Worm (Caenorhabditis elegans) whole organism, L4/young adult: Measurements from ENCODE around the gene Y43B11AR.1.

Experiments
- W03F9.2 ChIP-seq: fragments of 150-350 bp; optimal IDR thresholded peaks from 2 replicates; lab custom pipeline; 2014; ENCODE audit warnings: missing biosample characterization, missing genetic modification characterization
- dao-5 ChIP-seq: sonication (generic microtip); optimal IDR thresholded peaks from 2 replicates; lab custom pipeline; 2016; ENCODE audit warnings: missing genotype, missing genetic modification characterization, moderate library complexity, missing compliant biosample characterization
- him-1 ChIP-seq: sonication (generic microtip); optimal IDR thresholded peaks from 2 replicates; lab custom pipeline; 2016; ENCODE audit warnings: missing genotype, missing genetic modification reagents, missing genetic modification characterization, missing compliant biosample characterization

DNA sequence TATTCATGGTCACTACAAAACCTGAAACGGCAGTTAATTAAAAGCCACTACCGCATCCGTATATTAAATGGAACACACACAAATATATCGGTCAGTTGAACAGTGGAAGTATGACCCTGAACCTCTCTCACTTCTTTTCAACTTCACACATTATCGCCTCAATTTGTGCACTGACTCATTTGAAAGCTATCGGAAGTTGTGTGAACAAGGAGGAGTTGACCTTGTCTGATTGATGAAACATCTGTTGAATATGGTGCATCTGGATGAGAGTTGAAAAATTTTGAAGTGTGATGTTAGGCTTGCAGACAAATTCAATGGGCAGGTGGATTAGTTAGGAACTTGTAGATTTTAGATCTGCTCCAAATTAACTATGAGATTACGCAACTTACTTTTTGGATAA is 16.1 kb downstream of the Y43B11AR.1 start:
- TF ChIP-seq him-1 (tag; lab: Kevin White, UChicago): no peak
- TF ChIP-seq dao-5: no peak
- TF ChIP-seq W03F9.2: no peak
